Worm (Caenorhabditis elegans): ENCODE measurements around the gene btf-1.

The btf-1 gene

DNA sequence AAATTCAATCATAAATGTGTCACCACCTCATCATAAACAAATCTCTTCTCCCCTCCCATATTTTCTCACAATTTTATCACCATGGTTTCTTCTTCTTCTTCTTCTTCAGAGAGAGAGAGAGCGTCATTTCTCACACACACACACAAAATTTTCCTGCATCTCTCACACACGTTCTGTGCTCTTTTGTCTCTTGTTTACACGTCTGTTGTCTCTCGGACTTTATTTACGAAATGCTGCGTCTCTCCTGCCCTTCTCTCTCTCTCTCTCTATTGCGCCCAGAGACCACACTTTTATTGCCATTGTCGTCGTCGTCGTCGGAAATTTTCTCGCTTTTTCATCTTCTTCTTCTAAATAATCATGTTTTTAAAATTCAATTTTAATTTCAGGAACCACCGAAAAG is 4.8 kb upstream of the btf-1 start, which contains the start of gene lec-1 (continued):
- TF ChIP-seq Y5F2A.4 (GFP tag; optimal IDR thresholded peaks at IDR 0.05), result no peak
- no peak for TF ChIP-seq ctbp-1 (GFP tag; IDR thresholded peaks at IDR 0.05)
- peak; percentile 59 for TF ChIP-seq rbr-2 (tag; optimal IDR thresholded peaks at IDR 0.05)
- peak; percentile 45 for TF ChIP-seq hlh-30 (tag; optimal IDR thresholded peaks at IDR 0.05; ENCODE audit: insufficient read depth)
- no peak for TF ChIP-seq fos-1 (tag; optimal IDR thresholded peaks at IDR 0.05)
- no peak for TF ChIP-seq tag-97 (GFP tag; IDR thresholded peaks at IDR 0.05)
- TF ChIP-seq nhr-10 (tag; optimal IDR thresholded peaks at IDR 0.05), result no peak
- TF ChIP-seq daf-19 (GFP tag; conservative IDR thresholded peaks at IDR 0.05), result no peak
- TF ChIP-seq mdt-29 (GFP tag; IDR thresholded peaks at IDR 0.05), result no peak; the same call in 1 of the 2 replicates
- TF ChIP-seq lin-1 (GFP tag; IDR thresholded peaks at IDR 0.05), result no peak
- no peak for TF ChIP-seq nhr-42 (GFP tag; IDR thresholded peaks at IDR 0.05)
- no peak for TF ChIP-seq ceh-62 (tag; optimal IDR thresholded peaks at IDR 0.05)
- TF ChIP-seq zfp-3 (GFP tag; conservative IDR thresholded peaks at IDR 0.05), result no peak
- TF ChIP-seq ceh-28 (tag; optimal IDR thresholded peaks at IDR 0.05), result no peak
- no peak for TF ChIP-seq egl-43 (GFP tag; IDR thresholded peaks at IDR 0.05)
- no peak for TF ChIP-seq nhr-25 (tag; optimal IDR thresholded peaks at IDR 0.05; ENCODE audit: borderline replicate concordance, insufficient read depth)
- peak in 1 of 2 experiments; percentile 64 for TF ChIP-seq mdl-1 (tag; optimal IDR thresholded peaks at IDR 0.05)
- TF ChIP-seq vab-7 (GFP tag; IDR thresholded peaks at IDR 0.05), result no peak
- TF ChIP-seq sdz-12 (GFP tag; optimal IDR thresholded peaks at IDR 0.05), result no peak
- TF ChIP-seq skn-1 (tag; optimal IDR thresholded peaks at IDR 0.05), result no peak
- TF ChIP-seq cey-2 (tag; optimal IDR thresholded peaks at IDR 0.05; ENCODE audit: borderline replicate concordance, insufficient read depth), result no peak
- TF ChIP-seq dve-1 (tag; optimal IDR thresholded peaks at IDR 0.05; ENCODE audit: insufficient read depth), result peak; percentile 78
- TF ChIP-seq lin-39 (tag; optimal IDR thresholded peaks at IDR 0.05), result no peak
- TF ChIP-seq ama-1 (optimal IDR thresholded peaks at IDR 0.05), result peak; percentile 74
- no peak for TF ChIP-seq lir-3 (tag; optimal IDR thresholded peaks at IDR 0.05)
- no peak for TF ChIP-seq nhr-41 (GFP tag; IDR thresholded peaks at IDR 0.05)
- no peak for TF ChIP-seq spr-3 (GFP tag; optimal IDR thresholded peaks at IDR 0.05)
- TF ChIP-seq hlh-11 (tag; optimal IDR thresholded peaks at IDR 0.05), result peak; percentile 72
- TF ChIP-seq daf-12 (tag; optimal IDR thresholded peaks at IDR 0.05), result no peak
- TF ChIP-seq pha-4 (GFP tag; IDR thresholded peaks at IDR 0.05), result peak; percentile 13; the same call in 1 of the 2 replicates
- TF ChIP-seq pha-4 (tag; optimal IDR thresholded peaks at IDR 0.05), result peak; percentile 91
- no peak for TF ChIP-seq ceh-82 (tag; optimal IDR thresholded peaks at IDR 0.05)
- TF ChIP-seq lin-13 (GFP tag; optimal IDR thresholded peaks at IDR 0.05), result peak; percentile 11
- TF ChIP-seq madf-9 (GFP tag; conservative IDR thresholded peaks at IDR 0.05), result no peak
- no peak for TF ChIP-seq Y105C5A.15 (GFP tag; IDR thresholded peaks at IDR 0.05)
- no peak for TF ChIP-seq jun-1 (tag; optimal IDR thresholded peaks at IDR 0.05)
- TF ChIP-seq Y75B8A.6 (GFP tag; IDR thresholded peaks at IDR 0.05), result no peak
- TF ChIP-seq set-16 (GFP tag; IDR thresholded peaks at IDR 0.05), result 0 out of 2 replicates have a peak, but pooled peaks have one; percentile 11
- peak; percentile 60 for TF ChIP-seq mes-2 (tag; optimal IDR thresholded peaks at IDR 0.05; ENCODE audit: poor library complexity, severe bottlenecking)
- TF ChIP-seq lsy-2 (tag; optimal IDR thresholded peaks at IDR 0.05), result peak in 1 of 2 experiments; percentile 64
- TF ChIP-seq aly-2 (tag; optimal IDR thresholded peaks at IDR 0.05), result no peak
- no peak for TF ChIP-seq zip-11 (GFP tag; IDR thresholded peaks at IDR 0.05)
- TF ChIP-seq F10B5.3 (tag; optimal IDR thresholded peaks at IDR 0.05), result no peak
- peak; percentile 67 for TF ChIP-seq hmg-1.1 (GFP tag; IDR thresholded peaks at IDR 0.05)
- TF ChIP-seq nhr-11 (tag; optimal IDR thresholded peaks at IDR 0.05), result peak; percentile 70
- TF ChIP-seq saeg-2 (GFP tag; IDR thresholded peaks at IDR 0.05), result no peak
- no peak for TF ChIP-seq lin-29 (GFP tag; IDR thresholded peaks at IDR 0.05)
- no peak for TF ChIP-seq ZK337.2 (GFP tag; IDR thresholded peaks at IDR 0.05)
- no peak for TF ChIP-seq R02D3.7 (tag; optimal IDR thresholded peaks at IDR 0.05)
- TF ChIP-seq D1046.2 (GFP tag; IDR thresholded peaks at IDR 0.05), result no peak
- no peak for TF ChIP-seq ztf-7 (tag; optimal IDR thresholded peaks at IDR 0.05)
- TF ChIP-seq dmd-8 (GFP tag; IDR thresholded peaks at IDR 0.05), result no peak

All from whole organism, L4 larva.